Fruit fly (Drosophila melanogaster): ENCODE data around the gene Uch-L5.
A peak's percentile ranks its signal among the peaks of the same experiment; 100 is the strongest.

Gene Uch-L5

DNA sequence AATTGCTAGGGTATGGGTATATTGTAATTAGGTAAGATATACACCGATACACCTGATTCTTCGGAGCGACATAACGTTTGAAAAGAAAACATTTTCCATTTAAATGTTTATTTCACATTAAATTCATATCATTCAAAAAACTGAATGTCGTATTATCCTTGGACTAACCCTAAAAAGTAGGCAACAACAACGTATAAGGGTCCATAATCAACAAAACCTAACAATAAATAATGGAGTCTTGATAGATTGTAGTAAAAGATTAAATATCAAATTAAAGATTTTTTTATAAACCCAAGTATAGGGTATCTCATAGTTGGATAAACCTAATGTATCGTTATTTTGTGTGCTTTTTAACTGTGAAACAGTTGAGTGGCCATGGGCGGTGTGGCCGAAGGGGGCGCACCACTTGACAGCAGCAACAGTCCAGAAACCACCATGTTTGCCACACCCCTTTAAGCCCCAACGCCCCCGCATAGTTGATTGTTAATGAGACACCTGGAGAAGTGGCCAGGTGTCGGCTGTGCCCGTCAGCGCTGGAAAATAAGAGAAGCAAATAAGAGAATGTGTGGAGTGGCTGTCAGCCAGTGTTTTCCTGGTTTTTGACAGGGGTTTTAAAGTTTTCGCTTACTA lies 8.4 kb downstream of the Uch-L5 start (continued):
- no peak for TF ChIP-seq kni (GFP tag; optimal IDR thresholded peaks at IDR 0.05)
- TF ChIP-seq Hr78 (GFP tag; optimal IDR thresholded peaks at IDR 0.05), result no peak
- no peak for TF ChIP-seq zen2 (GFP tag; IDR thresholded peaks at IDR 0.05; ENCODE audit: partially characterized antibody)
- no peak for TF ChIP-seq dati (GFP tag; IDR thresholded peaks at IDR 0.05)
- no peak for TF ChIP-seq Nf-YC (tag; optimal IDR thresholded peaks at IDR 0.05)
- TF ChIP-seq ac (GFP tag; optimal IDR thresholded peaks at IDR 0.05), result no peak
- peak; percentile 33 for TF ChIP-seq fd96Cb (tag; optimal IDR thresholded peaks at IDR 0.05)
- peak; percentile 27 for TF ChIP-seq lilli (GFP tag; optimal IDR thresholded peaks at IDR 0.05)
- no peak for TF ChIP-seq CG8290 (GFP tag; optimal IDR thresholded peaks at IDR 0.05)
- peak in 1 of 2 experiments; percentile 1 for TF ChIP-seq CG8290 (tag; optimal IDR thresholded peaks at IDR 0.05)
- TF ChIP-seq Sry-β (GFP tag; optimal IDR thresholded peaks at IDR 0.05), result no peak
- TF ChIP-seq CG15514 (GFP tag; optimal IDR thresholded peaks at IDR 0.05), result peak; percentile 3
- TF ChIP-seq CG4404 (GFP tag; IDR thresholded peaks at IDR 0.05), result no peak
- no peak for TF ChIP-seq kah (GFP tag; optimal IDR thresholded peaks at IDR 0.05)
- peak; percentile 50 for TF ChIP-seq Sox102F (GFP tag; optimal IDR thresholded peaks at IDR 0.05)
- no peak for TF ChIP-seq sc (optimal IDR thresholded peaks at IDR 0.05)
- TF ChIP-seq sc (GFP tag; optimal IDR thresholded peaks at IDR 0.05), result no peak
- TF ChIP-seq Myb (GFP tag; optimal IDR thresholded peaks at IDR 0.05), result no peak
- TF ChIP-seq Optix (GFP tag; IDR thresholded peaks at IDR 0.05), result no peak
- no peak for TF ChIP-seq CG15696 (tag; optimal IDR thresholded peaks at IDR 0.05)
- peak; percentile 21 for TF ChIP-seq lab (GFP tag; optimal IDR thresholded peaks at IDR 0.05)
- TF ChIP-seq Asciz (GFP tag; optimal IDR thresholded peaks at IDR 0.05), result no peak
- TF ChIP-seq sens (GFP tag), result peak; percentile 82
- TF ChIP-seq CG15073 (GFP tag; optimal IDR thresholded peaks at IDR 0.05), result no peak
- TF ChIP-seq Poxn (GFP tag; IDR thresholded peaks at IDR 0.05), result no peak
- peak; percentile 31 for TF ChIP-seq CG11723 (GFP tag; optimal IDR thresholded peaks at IDR 0.05)
- no peak for TF ChIP-seq CG11093 (GFP tag; IDR thresholded peaks at IDR 0.05)
- TF ChIP-seq ftz-f1 (GFP tag; optimal IDR thresholded peaks at IDR 0.05), result no peak
- TF ChIP-seq slbo (GFP tag; IDR thresholded peaks at IDR 0.05), result peak; percentile 35
- no peak for TF ChIP-seq org-1 (GFP tag; optimal IDR thresholded peaks at IDR 0.05)
- no peak for TF ChIP-seq unpg (GFP tag; optimal IDR thresholded peaks at IDR 0.05)
- no peak for TF ChIP-seq sr (GFP tag; IDR thresholded peaks at IDR 0.05)
- TF ChIP-seq ato (GFP tag; IDR thresholded peaks at IDR 0.05; ENCODE audit: partially characterized antibody), result no peak
- peak; percentile 17 for TF ChIP-seq CG12659 (GFP tag; optimal IDR thresholded peaks at IDR 0.05)
- TF ChIP-seq ken (GFP tag; IDR thresholded peaks at IDR 0.05), result no peak
- peak; percentile 11 for TF ChIP-seq Jarid2 (GFP tag; optimal IDR thresholded peaks at IDR 0.05)
- peak; percentile 23 for TF ChIP-seq CG10267 (tag; optimal IDR thresholded peaks at IDR 0.05)
- no peak for TF ChIP-seq CG14014 (GFP tag; IDR thresholded peaks at IDR 0.05)
- no peak for TF ChIP-seq ranshi (GFP tag; IDR thresholded peaks at IDR 0.05)
- TF ChIP-seq CG18476 (GFP tag; optimal IDR thresholded peaks at IDR 0.05), result no peak
- no peak for TF ChIP-seq CG9876 (GFP tag; optimal IDR thresholded peaks at IDR 0.05)
- TF ChIP-seq odd (GFP tag; optimal IDR thresholded peaks at IDR 0.05), result no peak
- TF ChIP-seq Hr39 (optimal IDR thresholded peaks at IDR 0.05), result no peak
- no peak for TF ChIP-seq ems (GFP tag; optimal IDR thresholded peaks at IDR 0.05)
- no peak for TF ChIP-seq Neu2 (GFP tag; optimal IDR thresholded peaks at IDR 0.05; ENCODE audit: borderline replicate concordance)
- no peak for TF ChIP-seq CG10565 (GFP tag; optimal IDR thresholded peaks at IDR 0.05)
- TF ChIP-seq Hey (tag; optimal IDR thresholded peaks at IDR 0.05), result no peak
- no peak for TF ChIP-seq CG11247 (GFP tag; IDR thresholded peaks at IDR 0.05)
- no peak for TF ChIP-seq gro (GFP tag; optimal IDR thresholded peaks at IDR 0.05)
- TF ChIP-seq ab (GFP tag; optimal IDR thresholded peaks at IDR 0.05), result no peak
- no peak for TF ChIP-seq sisA (GFP tag; IDR thresholded peaks at IDR 0.05)
- TF ChIP-seq pum (GFP tag; optimal IDR thresholded peaks at IDR 0.05), result peak; percentile 25
